Worm (Caenorhabditis elegans) whole organism, L3 larva: Measurements from ENCODE around the gene E02H4.5.

Experiments
- R02D3.7 ChIP-seq: fragments of 150-350 bp; optimal IDR thresholded peaks from 2 replicates; lab custom pipeline; 2014; ENCODE audit warnings: missing biosample characterization, missing genetic modification characterization
- ZK546.5 ChIP-seq: sonication (generic microtip); optimal IDR thresholded peaks from 2 replicates; lab custom pipeline; 2017; ENCODE audit warnings: missing biosample characterization, missing genetic modification characterization
- aly-2 ChIP-seq: fragments of 150-350 bp; optimal IDR thresholded peaks from 2 replicates; lab custom pipeline; 2014; ENCODE audit warnings: missing biosample characterization, missing genetic modification characterization
- ama-1 ChIP-seq: fragments of 150-350 bp; optimal IDR thresholded peaks from 2 replicates; lab custom pipeline; 2018
- ceh-28 ChIP-seq: fragments of 150-350 bp; optimal IDR thresholded peaks from 2 replicates; lab custom pipeline; 2014; ENCODE audit warnings: missing biosample characterization, missing genetic modification reagents, missing genetic modification characterization
- ceh-82 ChIP-seq: fragments of 150-350 bp; optimal IDR thresholded peaks from 2 replicates; lab custom pipeline; 2014; ENCODE audit warnings: missing biosample characterization, missing genetic modification characterization
- daf-12 ChIP-seq: fragments of 150-350 bp; optimal IDR thresholded peaks from 2 replicates; lab custom pipeline; 2014; ENCODE audit warnings: missing biosample characterization, missing genetic modification reagents, missing genetic modification characterization
- egl-27 ChIP-seq: sonication (generic microtip); optimal IDR thresholded peaks from 4 replicates; lab custom pipeline; 2017; ENCODE audit warnings: missing biosample characterization, missing genetic modification reagents, missing genetic modification characterization
- egl-5 ChIP-seq: fragments of 150-350 bp; optimal IDR thresholded peaks from 2 replicates; lab custom pipeline; 2017; ENCODE audit warnings: missing biosample characterization, missing genetic modification reagents, missing genetic modification characterization, inconsistent platforms
- elt-1 ChIP-seq: fragments of 150-350 bp; optimal IDR thresholded peaks from 2 replicates; lab custom pipeline; 2014; ENCODE audit warnings: missing biosample characterization, missing genetic modification characterization
- elt-2 ChIP-seq: sonication (generic microtip); optimal IDR thresholded peaks from 2 replicates; lab custom pipeline; 2016; ENCODE audit warnings: missing genetic modification reagents, mild to moderate bottlenecking, missing genetic modification characterization, missing compliant biosample characterization
- eor-1 ChIP-seq, 2 experiments: fragments of 150-350 bp; optimal IDR thresholded peaks; 2 replicates each; lab custom pipeline; 2014 to 2018; ENCODE audit warnings: missing biosample characterization in 2 of 2, missing genetic modification characterization in 2 of 2
- fkh-10 ChIP-seq: sonication (generic microtip); optimal IDR thresholded peaks from 2 replicates; lab custom pipeline; 2017; ENCODE audit warnings: missing biosample characterization, missing genetic modification reagents, missing genetic modification characterization
- fos-1 ChIP-seq: fragments of 150-350 bp; optimal IDR thresholded peaks from 2 replicates; lab custom pipeline; 2014; ENCODE audit warnings: missing biosample characterization, missing genetic modification characterization
- lin-15B ChIP-seq: fragments of 150-350 bp; optimal IDR thresholded peaks from 2 replicates; lab custom pipeline; 2014; ENCODE audit warnings: missing biosample characterization, missing genetic modification characterization
- lin-39 ChIP-seq: fragments of 150-350 bp; optimal IDR thresholded peaks from 2 replicates; lab custom pipeline; 2018; ENCODE audit warnings: missing biosample characterization, missing genetic modification reagents, missing genetic modification characterization
- lsy-12 ChIP-seq: sonication (generic microtip); optimal IDR thresholded peaks from 2 replicates; lab custom pipeline; 2016; ENCODE audit warnings: mild to moderate bottlenecking, missing genetic modification characterization, missing compliant biosample characterization
- mdl-1 ChIP-seq: fragments of 150-350 bp; optimal IDR thresholded peaks from 2 replicates; lab custom pipeline; 2014; ENCODE audit warnings: missing biosample characterization, missing genetic modification characterization
- mml-1 ChIP-seq: fragments of 150-350 bp; sonication (generic microtip); optimal IDR thresholded peaks from 3 replicates; lab custom pipeline; 2014; ENCODE audit warnings: missing biosample characterization, missing genetic modification characterization
- nfya-1 ChIP-seq: sonication (generic microtip); optimal IDR thresholded peaks from 2 replicates; lab custom pipeline; 2017; ENCODE audit warnings: missing genetic modification characterization, mild to moderate bottlenecking, missing compliant biosample characterization, antibody characterized with exemption, moderate library complexity; ENCODE audit not compliant: insufficient read depth
- nhr-11 ChIP-seq: fragments of 150-350 bp; optimal IDR thresholded peaks from 2 replicates; lab custom pipeline; 2014; ENCODE audit warnings: missing biosample characterization, missing genetic modification characterization
- nhr-12 ChIP-seq: fragments of 150-350 bp; optimal IDR thresholded peaks from 2 replicates; lab custom pipeline; 2014; ENCODE audit warnings: missing biosample characterization, missing genetic modification characterization
- nhr-25 ChIP-seq: sonication (generic microtip); optimal IDR thresholded peaks from 2 replicates; lab custom pipeline; 2017; ENCODE audit warnings: missing biosample characterization, missing genetic modification characterization
- nhr-28 ChIP-seq: fragments of 150-350 bp; optimal IDR thresholded peaks from 2 replicates; lab custom pipeline; 2014; ENCODE audit warnings: missing biosample characterization, missing genetic modification characterization
- nhr-76 ChIP-seq: fragments of 150-350 bp; sonication (generic microtip); optimal IDR thresholded peaks from 5 replicates; lab custom pipeline; 2014; ENCODE audit warnings: missing biosample characterization, missing genetic modification characterization
- pha-4 ChIP-seq: fragments of 150-350 bp; optimal IDR thresholded peaks from 2 replicates; lab custom pipeline; 2014; ENCODE audit warnings: missing biosample characterization, missing genetic modification reagents, missing genetic modification characterization
- pqm-1 ChIP-seq: fragments of 150-350 bp; optimal IDR thresholded peaks from 2 replicates; lab custom pipeline; 2017; ENCODE audit warnings: missing biosample characterization, missing genetic modification characterization, inconsistent platforms
- sea-2 ChIP-seq: fragments of 150-350 bp; sonication (generic microtip); optimal IDR thresholded peaks from 4 replicates; lab custom pipeline; 2014; ENCODE audit warnings: missing biosample characterization, missing genetic modification reagents, missing genetic modification characterization
- skn-1 ChIP-seq: fragments of 150-350 bp; optimal IDR thresholded peaks from 2 replicates; lab custom pipeline; 2014; ENCODE audit warnings: missing biosample characterization, missing genetic modification characterization
- tbx-2 ChIP-seq: sonication (generic microtip); optimal IDR thresholded peaks from 2 replicates; lab custom pipeline; 2016; ENCODE audit warnings: mild to moderate bottlenecking, missing genetic modification characterization, missing compliant biosample characterization
- unc-39 ChIP-seq: sonication (generic microtip); optimal IDR thresholded peaks from 4 replicates; lab custom pipeline; 2017; ENCODE audit warnings: missing biosample characterization, missing genetic modification characterization
- unc-62 ChIP-seq: fragments of 150-350 bp; sonication (generic microtip); optimal IDR thresholded peaks from 4 replicates; lab custom pipeline; 2014; ENCODE audit warnings: missing biosample characterization, missing genetic modification reagents, missing genetic modification characterization
- zag-1 ChIP-seq: fragments of 150-350 bp; optimal IDR thresholded peaks from 2 replicates; lab custom pipeline; 2014; ENCODE audit warnings: missing biosample characterization, missing genetic modification characterization
- ztf-4 ChIP-seq: fragments of 150-350 bp; optimal IDR thresholded peaks from 2 replicates; lab custom pipeline; 2014; ENCODE audit warnings: missing biosample characterization, missing genetic modification characterization

Gene E02H4.5

DNA sequence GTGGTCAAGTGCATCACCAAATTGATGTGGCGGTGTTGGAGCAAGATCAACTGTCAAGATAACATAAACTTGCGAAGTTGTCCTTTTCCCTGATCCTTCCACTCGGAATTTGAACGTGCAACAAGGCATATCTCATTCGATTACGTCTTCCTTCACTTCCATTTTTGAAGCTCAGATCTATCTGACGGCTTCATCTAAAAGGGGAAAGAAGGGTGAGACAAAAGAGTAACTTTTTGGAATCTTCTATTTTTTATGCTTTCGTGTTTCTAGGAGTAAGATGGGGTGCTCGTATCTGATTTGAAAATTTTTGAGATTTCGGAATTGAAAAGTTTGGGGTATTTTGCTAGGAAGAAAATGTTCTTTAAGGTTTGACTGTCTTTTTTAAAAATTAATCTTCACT lies 12.2 kb upstream of the E02H4.5 start:
- TF ChIP-seq eor-1 (tag; optimal IDR thresholded peaks at IDR 0.05; lab: Kevin White, UChicago) (no peak), elt-1 (peak; percentile 65)

ce11 chrX:14263473-14263872 lies 8.5 kb upstream of the E02H4.5 start, which contains the start of gene E02H4.8:
Gene E02H4.8 (minus strand): TSS chrX:14263573.
- no peak for TF ChIP-seq ztf-4
- TF ChIP-seq lin-15B (tag; lab: Kevin White, UChicago) = no peak
- no peak for TF ChIP-seq nhr-25 (tag; lab: Kevin White, UChicago)
- TF ChIP-seq unc-39 (tag; lab: Kevin White, UChicago) = no peak
- no peak for TF ChIP-seq zag-1 (tag; lab: Kevin White, UChicago)
- TF ChIP-seq ama-1 (lab: Kevin White, UChicago) = no peak
- TF ChIP-seq mdl-1 (tag; lab: Kevin White, UChicago) = no peak
- no peak for TF ChIP-seq daf-12 (tag; lab: Kevin White, UChicago)
- no peak for TF ChIP-seq sea-2 (GFP tag; lab: Kevin White, UChicago)
- TF ChIP-seq, all 47 proteins: peak for 0

ce11 chrX:14257661-14258060 lies 2.7 kb upstream of the E02H4.5 start, which contains the start of gene E02H4.4:
Gene E02H4.4 (plus strand): TSS chrX:14257961.
- TF ChIP-seq lin-15B (tag; lab: Kevin White, UChicago) = no peak
- TF ChIP-seq mdl-1 (tag; lab: Kevin White, UChicago) = no peak
- no peak for TF ChIP-seq lsy-12
- TF ChIP-seq nhr-28 (tag; lab: Kevin White, UChicago) = no peak
- no peak for TF ChIP-seq nfya-1 (tag; lab: Kevin White, UChicago)
- no peak for TF ChIP-seq tbx-2 (tag; lab: Kevin White, UChicago)
- TF ChIP-seq nhr-12 (tag; lab: Kevin White, UChicago) = no peak
- TF ChIP-seq daf-12 (tag; lab: Kevin White, UChicago) = no peak
- TF ChIP-seq elt-2 (tag; lab: Kevin White, UChicago) = no peak
- TF ChIP-seq ZK546.5 = no peak
- TF ChIP-seq ceh-82 (tag; lab: Kevin White, UChicago) = no peak
- TF ChIP-seq egl-27 = no peak
- no peak for TF ChIP-seq R02D3.7 (tag; lab: Kevin White, UChicago)
- TF ChIP-seq, all 47 proteins: peak for 0

DNA sequence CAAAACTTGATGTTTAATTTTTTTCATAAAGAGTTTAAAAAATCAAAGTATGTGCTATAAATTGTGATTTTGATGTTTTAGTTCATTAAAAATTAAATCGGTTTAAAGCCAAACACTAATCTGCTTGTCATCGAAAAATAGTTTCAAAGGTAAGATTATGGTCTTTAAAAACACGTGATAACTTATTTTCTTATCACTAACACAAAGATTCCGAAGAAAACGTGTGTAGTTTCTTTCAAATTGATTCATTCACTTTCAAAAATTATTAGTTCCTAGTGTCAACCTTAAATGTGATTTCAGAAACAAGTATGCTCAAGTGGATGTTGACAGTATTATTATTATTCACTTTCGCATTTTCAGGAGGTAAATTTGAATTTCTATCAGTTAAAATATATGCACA lies 1.0 kb upstream of the E02H4.5 start, which contains the start of gene E02H4.7:
TSS of gene E02H4.7 (plus strand) at position 301 of the 400 bp plus-strand sequence.
- TF ChIP-seq elt-2 (tag; lab: Kevin White, UChicago) (peak; percentile 36), eor-1 (tag; optimal IDR thresholded peaks at IDR 0.05; lab: Kevin White, UChicago) (no peak), pqm-1 (peak; percentile 12)

DNA sequence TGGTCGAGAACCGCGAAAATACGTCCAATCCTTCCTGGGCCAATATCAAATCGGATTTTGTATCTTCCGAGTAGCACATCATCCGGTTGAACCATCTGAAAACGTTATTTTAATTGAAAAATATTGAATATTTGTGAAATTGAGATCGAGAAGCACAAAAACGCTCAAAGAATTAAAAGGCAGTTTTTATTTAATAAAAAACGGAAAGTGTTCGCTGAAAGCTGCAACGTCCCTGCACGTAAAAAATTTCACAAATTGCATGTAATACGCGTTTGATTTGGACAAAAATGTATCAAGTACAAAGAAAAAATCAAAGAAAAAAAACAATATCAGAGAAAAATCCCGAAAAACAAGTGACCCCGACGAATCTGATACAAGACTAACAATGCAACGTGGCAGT lies 2.9 kb downstream of the E02H4.5 start, which contains the start of gene E02H4.6:
TSS of gene E02H4.6 (minus strand) at position 101 of the 400 bp plus-strand sequence.
- TF ChIP-seq nhr-25 (tag; lab: Kevin White, UChicago) (no peak), daf-12 (tag; lab: Kevin White, UChicago) (no peak), egl-27 (no peak), pqm-1 (no peak), lin-39 (no peak), ZK546.5 (no peak)

ce11 chrX:14247436-14248103 lies 7.4 kb downstream of the E02H4.5 start, which contains the start of gene K04C1.5:
Gene K04C1.5 (plus strand): TSS chrX:14248053.
- TF ChIP-seq unc-39 (tag; lab: Kevin White, UChicago) (no peak), egl-5 (tag; lab: Kevin White, UChicago) (no peak), mml-1 (tag; lab: Kevin White, UChicago) (no peak), ceh-82 (tag; lab: Kevin White, UChicago) (no peak), ceh-28 (no peak)

- no peak for TF ChIP-seq elt-1
- TF ChIP-seq fos-1 = no peak
- TF ChIP-seq pha-4 (tag; lab: Kevin White, UChicago) = no peak
- TF ChIP-seq skn-1 (tag; lab: Kevin White, UChicago) = no peak
- no peak for TF ChIP-seq lin-15B (tag; lab: Kevin White, UChicago)
- no peak for TF ChIP-seq fkh-10
- TF ChIP-seq ama-1 (lab: Kevin White, UChicago) = no peak
- TF ChIP-seq aly-2 (tag; lab: Kevin White, UChicago) = no peak
- TF ChIP-seq pqm-1 = no peak
- TF ChIP-seq lin-39 = no peak
- no peak for TF ChIP-seq nhr-11 (tag; lab: Kevin White, UChicago)
- TF ChIP-seq daf-12 (tag; lab: Kevin White, UChicago) = no peak
- TF ChIP-seq sea-2 (GFP tag; lab: Kevin White, UChicago) = no peak
- TF ChIP-seq unc-62 (GFP tag; lab: Kevin White, UChicago) = no peak
- TF ChIP-seq ZK546.5 = no peak
- no peak for TF ChIP-seq nhr-28 (tag; lab: Kevin White, UChicago)
- no peak for TF ChIP-seq eor-1 (tag; optimal IDR thresholded peaks at IDR 0.05; lab: Kevin White, UChicago)
- no peak for TF ChIP-seq nhr-76 (tag; lab: Kevin White, UChicago)
- no peak for TF ChIP-seq nhr-12 (tag; lab: Kevin White, UChicago)
- TF ChIP-seq, all 47 proteins: peak for 0
Measured at ce11 chrX:14246518-14246917, 8.4 kb downstream of the E02H4.5 start, which contains the start of gene mlc-6. Gene mlc-6 (minus strand): TSS chrX:14246618.
